Worm (Caenorhabditis elegans): ENCODE data around the gene moc-3.

The moc-3 gene

DNA sequence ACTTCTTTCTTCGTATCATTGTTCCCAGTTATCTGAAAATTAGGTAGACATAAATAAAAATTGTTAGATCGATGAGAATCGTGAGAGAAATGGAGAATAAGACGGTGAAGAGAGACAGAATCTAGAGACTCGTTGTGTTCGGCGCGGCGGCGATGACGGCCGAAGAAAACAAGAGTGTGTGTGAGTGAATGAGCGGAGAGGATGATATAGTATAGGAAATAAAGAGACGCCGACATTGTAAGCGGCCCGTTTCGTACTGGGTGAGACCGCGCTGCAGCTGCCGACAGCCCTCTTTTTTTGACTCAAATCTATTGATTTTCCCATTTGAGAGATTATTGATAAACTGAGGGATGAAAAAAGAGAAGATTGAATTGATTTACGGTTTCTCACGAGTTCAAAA lies 18.2 kb upstream of the moc-3 start, which contains the start of gene Y42H9AR.4 (continued):
- no peak for TF ChIP-seq ama-1 (optimal IDR thresholded peaks at IDR 0.05)
- no peak for TF ChIP-seq mml-1 (tag; optimal IDR thresholded peaks at IDR 0.05)
- no peak for TF ChIP-seq lin-15B (tag; optimal IDR thresholded peaks at IDR 0.05)
- peak; percentile 17 for TF ChIP-seq ceh-28 (tag; optimal IDR thresholded peaks at IDR 0.05)
- TF ChIP-seq egl-27 (tag; optimal IDR thresholded peaks at IDR 0.05), result no peak
- TF ChIP-seq mdl-1 (tag; optimal IDR thresholded peaks at IDR 0.05), result no peak
- TF ChIP-seq lin-39 (tag; optimal IDR thresholded peaks at IDR 0.05), result no peak
- no peak for TF ChIP-seq ztf-11 (tag; optimal IDR thresholded peaks at IDR 0.05)
- TF ChIP-seq ceh-16 (tag; optimal IDR thresholded peaks at IDR 0.05), result no peak
- no peak for TF ChIP-seq aly-2 (tag; optimal IDR thresholded peaks at IDR 0.05)

DNA sequence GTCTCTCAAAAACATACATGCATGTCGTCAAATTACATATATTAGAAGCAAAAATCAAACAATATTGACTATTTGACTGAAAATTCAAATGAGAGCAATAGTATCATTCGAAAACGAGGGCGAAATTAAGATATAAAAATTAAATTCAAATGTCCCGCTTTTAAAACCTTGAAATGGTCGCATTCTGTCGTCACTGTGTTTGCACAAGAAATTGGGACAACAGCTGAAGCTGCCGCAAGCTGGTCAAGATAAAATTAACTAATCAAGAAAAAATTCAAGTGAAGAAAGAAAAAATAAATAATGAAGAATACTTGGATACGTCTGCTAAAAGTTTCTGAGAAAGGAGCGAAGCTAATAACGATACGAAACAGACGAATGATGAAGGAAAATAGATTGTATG lies 17.7 kb upstream of the moc-3 start:
- no peak for TF ChIP-seq nhr-23 (tag; optimal IDR thresholded peaks at IDR 0.05)
- TF ChIP-seq pha-4 (tag; optimal IDR thresholded peaks at IDR 0.05), result peak; percentile 48
- TF ChIP-seq lin-15B (tag; optimal IDR thresholded peaks at IDR 0.05), result no peak
- TF ChIP-seq ztf-4 (tag; optimal IDR thresholded peaks at IDR 0.05), result no peak
- TF ChIP-seq nhr-67 (tag; optimal IDR thresholded peaks at IDR 0.05), result no peak
- TF ChIP-seq nhr-12 (tag; optimal IDR thresholded peaks at IDR 0.05), result no peak
- TF ChIP-seq jun-1 (tag; optimal IDR thresholded peaks at IDR 0.05), result no peak
- no peak for TF ChIP-seq sea-2 (GFP tag; optimal IDR thresholded peaks at IDR 0.05)

DNA sequence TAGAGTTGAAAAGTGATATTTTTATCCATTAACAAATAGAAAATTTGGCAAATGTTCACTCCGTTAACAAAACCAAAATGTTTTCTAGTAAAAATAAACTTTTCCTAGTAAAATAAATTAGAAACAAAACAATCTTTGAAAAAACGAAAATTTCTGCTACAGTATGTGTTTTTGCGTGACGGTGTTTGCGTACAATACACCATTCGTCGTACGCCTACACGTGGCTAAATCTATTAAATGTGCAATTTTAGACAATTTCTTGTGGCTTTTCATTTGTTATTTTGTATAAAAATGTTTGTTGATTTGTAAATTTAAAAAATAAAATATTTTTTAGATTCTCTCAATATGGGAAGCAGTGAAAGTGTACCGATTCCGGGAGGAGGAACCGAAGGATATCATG lies 17.2 kb upstream of the moc-3 start, which contains the start of gene Y42H9AR.1:
Y42H9AR.1 (plus strand) TSS at position 233 of the 400 bp plus-strand sequence.
- peak; percentile 23 for TF ChIP-seq nfya-1 (tag; optimal IDR thresholded peaks at IDR 0.05; ENCODE audit: insufficient read depth)
- peak; percentile 0 for TF ChIP-seq nhr-25 (tag; optimal IDR thresholded peaks at IDR 0.05)
- no peak for TF ChIP-seq fkh-2 (tag; optimal IDR thresholded peaks at IDR 0.05)
- TF ChIP-seq jun-1 (tag; optimal IDR thresholded peaks at IDR 0.05), result no peak
- no peak for TF ChIP-seq nhr-12 (tag; optimal IDR thresholded peaks at IDR 0.05)
- TF ChIP-seq hmg-11 (tag; optimal IDR thresholded peaks at IDR 0.05), result peak; percentile 48

DNA sequence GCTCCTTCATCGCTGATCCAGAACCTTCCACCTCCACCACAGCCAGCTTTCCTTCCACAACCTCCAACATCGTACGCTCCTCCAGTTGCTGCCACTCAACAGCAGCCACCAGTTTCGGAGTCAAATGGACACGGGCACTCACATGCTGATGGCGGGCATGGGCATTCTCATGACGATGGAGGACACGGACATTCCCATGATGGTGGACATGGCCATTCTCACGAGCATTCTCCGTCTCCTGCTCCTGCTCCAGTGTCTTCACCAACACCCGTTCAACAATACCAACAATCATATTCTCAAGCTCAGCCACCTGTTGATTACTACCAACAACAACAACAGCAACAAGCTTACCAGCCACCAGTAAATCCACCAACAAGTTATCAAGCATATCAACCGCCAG lies 15.8 kb upstream of the moc-3 start:
- TF ChIP-seq lin-15B (tag; optimal IDR thresholded peaks at IDR 0.05) (no peak), aly-2 (tag; optimal IDR thresholded peaks at IDR 0.05) (no peak), unc-39 (tag; optimal IDR thresholded peaks at IDR 0.05) (no peak), ceh-28 (tag; optimal IDR thresholded peaks at IDR 0.05) (no peak), elt-1 (tag; optimal IDR thresholded peaks at IDR 0.05) (no peak), nhr-25 (tag; optimal IDR thresholded peaks at IDR 0.05) (no peak), tbx-2 (tag; optimal IDR thresholded peaks at IDR 0.05) (no peak), unc-62 (GFP tag; optimal IDR thresholded peaks at IDR 0.05) (no peak), snpc-4 (tag; optimal IDR thresholded peaks at IDR 0.05) (no peak), ama-1 (optimal IDR thresholded peaks at IDR 0.05) (no peak), mml-1 (tag; optimal IDR thresholded peaks at IDR 0.05) (no peak), nhr-237 (tag; optimal IDR thresholded peaks at IDR 0.05) (no peak), pha-4 (tag; optimal IDR thresholded peaks at IDR 0.05) (no peak), ztf-4 (tag; optimal IDR thresholded peaks at IDR 0.05) (no peak), ztf-11 (tag; optimal IDR thresholded peaks at IDR 0.05) (no peak), fos-1 (tag; optimal IDR thresholded peaks at IDR 0.05) (no peak), skn-1 (tag; optimal IDR thresholded peaks at IDR 0.05) (no peak), hmg-11 (tag; optimal IDR thresholded peaks at IDR 0.05) (no peak), nhr-77 (tag; optimal IDR thresholded peaks at IDR 0.05) (no peak), nhr-23 (tag; optimal IDR thresholded peaks at IDR 0.05) (no peak)

DNA sequence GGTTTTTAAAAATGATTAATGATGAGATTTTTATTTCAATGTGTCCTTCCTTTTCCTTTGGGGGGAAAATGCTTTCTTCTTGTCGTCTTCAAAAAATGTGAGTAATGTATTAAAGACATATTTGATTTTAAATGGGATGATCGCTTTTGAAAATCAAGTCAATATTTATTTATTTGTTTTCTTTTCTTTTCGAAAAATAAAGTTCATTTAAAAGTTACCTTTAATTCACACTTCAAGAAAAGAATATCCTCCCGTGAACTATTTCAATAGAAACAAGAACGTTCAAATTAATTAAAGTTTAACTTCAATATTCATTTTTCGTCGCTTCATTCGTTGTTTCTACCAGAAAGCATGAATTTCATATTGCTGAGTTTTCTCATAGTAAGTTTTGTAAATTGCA lies 14.9 kb upstream of the moc-3 start, which contains the start of gene irld-8:
irld-8 (plus strand) TSS at position 301 of the 400 bp plus-strand sequence.
- TF ChIP-seq sea-2 (GFP tag; optimal IDR thresholded peaks at IDR 0.05) (no peak), nhr-77 (tag; optimal IDR thresholded peaks at IDR 0.05) (no peak), nhr-67 (tag; optimal IDR thresholded peaks at IDR 0.05) (no peak), elt-2 (tag; optimal IDR thresholded peaks at IDR 0.05) (no peak), unc-39 (tag; optimal IDR thresholded peaks at IDR 0.05) (no peak), ztf-4 (tag; optimal IDR thresholded peaks at IDR 0.05) (no peak), jun-1 (tag; optimal IDR thresholded peaks at IDR 0.05) (no peak), fkh-10 (GFP tag; optimal IDR thresholded peaks at IDR 0.05) (no peak), elt-3 (tag; optimal IDR thresholded peaks at IDR 0.05) (no peak), nhr-237 (tag; optimal IDR thresholded peaks at IDR 0.05) (no peak), nfya-1 (tag; optimal IDR thresholded peaks at IDR 0.05; ENCODE audit: insufficient read depth) (no peak), nhr-25 (tag; optimal IDR thresholded peaks at IDR 0.05) (no peak), lsy-12 (tag; optimal IDR thresholded peaks at IDR 0.05) (no peak), R02D3.7 (tag; optimal IDR thresholded peaks at IDR 0.05) (no peak), nhr-11 (tag; optimal IDR thresholded peaks at IDR 0.05) (no peak), snpc-4 (tag; optimal IDR thresholded peaks at IDR 0.05) (no peak), nhr-43 (tag; optimal IDR thresholded peaks at IDR 0.05; ENCODE audit: poor library complexity, severe bottlenecking) (no peak)
